Worm (Caenorhabditis elegans): ENCODE measurements around the gene F53F1.2.

The F53F1.2 gene

DNA sequence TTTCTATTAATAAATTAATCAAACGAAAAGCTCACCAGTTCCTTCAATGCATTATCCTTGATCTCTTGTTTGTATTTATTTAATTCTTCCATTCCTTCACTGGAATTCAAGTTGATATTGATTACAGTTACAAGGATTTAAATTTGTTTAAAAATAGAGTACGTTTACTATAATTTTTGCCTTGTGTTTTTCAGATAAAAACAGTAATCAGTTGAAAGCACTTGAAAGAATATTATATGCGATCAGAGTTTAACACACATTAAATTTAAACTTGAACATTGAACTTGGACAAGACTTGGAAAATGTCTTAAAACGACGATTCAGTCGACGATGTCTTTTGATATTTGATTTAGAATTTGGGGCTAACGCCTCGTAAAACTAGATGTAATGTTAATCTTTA lies 10.9 kb downstream of the F53F1.2 start, which contains the start of gene F53F1.6:
F53F1.6 (minus strand) TSS at position 101 of the 400 bp plus-strand sequence.
- no peak for TF ChIP-seq nhr-47 (tag; optimal IDR thresholded peaks at IDR 0.05)
- TF ChIP-seq lin-39 (tag; optimal IDR thresholded peaks at IDR 0.05) = no peak
- no peak for TF ChIP-seq pqm-1 (tag; optimal IDR thresholded peaks at IDR 0.05)
- TF ChIP-seq unc-30 (tag; optimal IDR thresholded peaks at IDR 0.05) = no peak
- TF ChIP-seq efl-1 (optimal IDR thresholded peaks at IDR 0.05) = no peak
- TF ChIP-seq efl-1 (GFP tag; optimal IDR thresholded peaks at IDR 0.05 in 1 of 2) = no peak
- no peak for TF ChIP-seq hpl-2 (GFP tag; optimal IDR thresholded peaks at IDR 0.05)
- TF ChIP-seq grh-1 (GFP tag; IDR thresholded peaks at IDR 0.05) = no peak
- TF ChIP-seq ceh-90 (tag; optimal IDR thresholded peaks at IDR 0.05) = no peak
- no peak for TF ChIP-seq unc-98 (GFP tag; IDR thresholded peaks at IDR 0.05)
- no peak for TF ChIP-seq dsc-1 (tag; optimal IDR thresholded peaks at IDR 0.05)
- TF ChIP-seq dpl-1 (GFP tag; optimal IDR thresholded peaks at IDR 0.05) = no peak

DNA sequence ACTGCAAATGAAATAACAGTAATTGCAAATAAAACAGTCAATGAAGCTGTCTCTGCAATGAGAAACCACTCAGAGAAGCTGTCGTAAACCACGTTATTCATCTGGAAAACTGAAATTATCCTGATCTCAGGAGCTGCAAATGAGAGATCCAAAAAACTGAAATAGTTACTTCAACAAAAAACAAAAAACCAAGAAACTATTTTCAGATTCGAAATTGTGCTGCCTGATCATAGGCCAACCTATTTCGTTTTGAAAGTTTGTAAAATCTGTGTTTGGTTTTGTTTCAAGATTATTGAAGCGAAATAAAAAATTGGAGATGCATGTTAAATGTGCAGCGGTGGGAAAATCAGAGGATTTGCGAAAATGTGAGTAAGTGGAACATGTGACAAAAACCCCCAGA lies 14.0 kb downstream of the F53F1.2 start, which contains the start of gene srv-8:
srv-8 (minus strand) TSS at position 101 of the 400 bp plus-strand sequence.
- TF ChIP-seq fkh-8 (tag; optimal IDR thresholded peaks at IDR 0.05) (peak; percentile 45), dsc-1 (tag; optimal IDR thresholded peaks at IDR 0.05) (no peak)

DNA sequence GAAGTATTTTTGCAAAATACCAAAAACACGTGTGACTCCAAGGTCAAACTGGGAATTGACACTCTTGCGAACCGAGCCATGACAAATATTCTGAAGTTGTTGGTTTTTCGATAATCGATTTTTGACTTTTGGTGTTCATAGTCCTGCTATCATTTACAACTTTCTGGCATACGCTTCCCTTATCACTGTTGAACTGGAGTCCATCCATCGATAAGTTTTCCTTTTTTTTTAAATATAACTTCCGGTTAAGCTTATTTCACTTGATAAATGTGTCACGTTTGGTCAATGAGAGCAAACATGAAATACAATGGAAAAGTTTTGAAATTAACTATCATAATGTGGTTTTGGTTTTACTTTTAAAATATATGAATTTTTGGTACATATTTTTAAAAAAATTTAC lies 15.1 kb downstream of the F53F1.2 start:
- TF ChIP-seq lir-3 (tag; optimal IDR thresholded peaks at IDR 0.05; ENCODE audit: poor library complexity) (no peak), elt-2 (tag; optimal IDR thresholded peaks at IDR 0.05) (peak; percentile 90)

DNA sequence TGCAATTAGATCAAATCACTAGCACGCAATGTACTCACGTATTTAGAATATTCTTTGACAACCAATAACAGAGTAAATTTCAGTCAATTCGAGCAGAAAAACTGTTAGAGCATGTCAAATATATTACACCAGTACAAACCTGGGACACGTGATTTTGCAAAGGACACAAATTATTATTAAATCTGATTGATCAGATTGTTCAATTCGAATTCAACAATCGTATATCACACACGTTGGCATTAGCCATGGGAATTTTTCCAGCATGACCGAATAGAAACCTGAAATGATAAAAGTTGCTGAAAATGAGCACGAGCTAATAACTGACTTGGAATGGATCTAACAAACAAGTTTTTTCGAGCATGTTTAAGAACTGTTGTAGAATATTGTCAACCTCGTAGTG lies 16.4 kb downstream of the F53F1.2 start, which contains the start of gene srv-9:
srv-9 (minus strand) TSS at position 101 of the 400 bp plus-strand sequence.
- TF ChIP-seq sup-37 (GFP tag; optimal IDR thresholded peaks at IDR 0.05) = no peak
- TF ChIP-seq C04F5.9 (tag; optimal IDR thresholded peaks at IDR 0.05) = no peak
- no peak for TF ChIP-seq isw-1 (GFP tag; IDR thresholded peaks at IDR 0.05)
- TF ChIP-seq efl-1 (optimal IDR thresholded peaks at IDR 0.05) = no peak
- TF ChIP-seq efl-1 (GFP tag; optimal IDR thresholded peaks at IDR 0.05 in 1 of 2) = no peak
- TF ChIP-seq fos-1 (tag; optimal IDR thresholded peaks at IDR 0.05) = no peak
- no peak for TF ChIP-seq F16B12.6 (tag; optimal IDR thresholded peaks at IDR 0.05)
- no peak for TF ChIP-seq sox-4 (tag; optimal IDR thresholded peaks at IDR 0.05)
- TF ChIP-seq lin-35 (GFP tag; optimal IDR thresholded peaks at IDR 0.05) = no peak
- no peak for TF ChIP-seq nhr-20 (tag; optimal IDR thresholded peaks at IDR 0.05)
- TF ChIP-seq nhr-19 (GFP tag; conservative IDR thresholded peaks at IDR 0.05) = no peak
- TF ChIP-seq grh-1 (GFP tag; IDR thresholded peaks at IDR 0.05) = no peak
- TF ChIP-seq nhr-85 (tag) = no peak
- TF ChIP-seq ztf-4 (tag; optimal IDR thresholded peaks at IDR 0.05) = no peak
- no peak for TF ChIP-seq efl-3 (GFP tag; optimal IDR thresholded peaks at IDR 0.05)
- no peak for TF ChIP-seq alr-1 (tag; optimal IDR thresholded peaks at IDR 0.05; ENCODE audit: borderline replicate concordance)
- TF ChIP-seq snu-23 (GFP tag; optimal IDR thresholded peaks at IDR 0.05) = no peak

DNA sequence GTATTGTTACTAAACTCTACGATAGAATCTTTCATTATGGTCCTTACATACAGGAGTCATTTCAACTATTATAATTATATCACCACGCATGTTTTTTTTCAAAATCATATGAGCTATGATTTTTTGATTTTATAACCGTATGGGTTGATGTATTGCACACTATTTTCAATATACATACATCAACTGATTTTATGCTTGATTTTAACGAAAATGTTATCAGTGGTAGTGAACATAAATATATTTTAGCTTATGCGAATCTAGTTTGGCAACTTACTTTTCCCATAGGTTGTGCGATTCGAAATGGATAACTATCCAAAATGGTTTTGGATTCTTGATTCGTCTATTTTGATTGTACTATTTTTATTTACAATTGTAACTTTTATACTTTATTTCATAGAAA lies 17.0 kb downstream of the F53F1.2 start, which contains the start of gene srv-10:
srv-10 (plus strand) TSS at position 301 of the 400 bp plus-strand sequence.
- TF ChIP-seq ama-1 (optimal IDR thresholded peaks at IDR 0.05) (no peak), pqm-1 (tag; optimal IDR thresholded peaks at IDR 0.05) (no peak), blmp-1 (tag; optimal IDR thresholded peaks at IDR 0.05) (no peak), hlh-4 (tag; optimal IDR thresholded peaks at IDR 0.05) (no peak), egl-27 (tag; optimal IDR thresholded peaks at IDR 0.05) (no peak), unc-30 (tag; optimal IDR thresholded peaks at IDR 0.05) (no peak), ces-1 (GFP tag; optimal IDR thresholded peaks at IDR 0.05) (no peak), nhr-11 (tag; optimal IDR thresholded peaks at IDR 0.05) (no peak), unc-98 (GFP tag; IDR thresholded peaks at IDR 0.05) (no peak), fkh-8 (tag; optimal IDR thresholded peaks at IDR 0.05) (no peak), snpc-4 (tag; optimal IDR thresholded peaks at IDR 0.05) (no peak), fkh-10 (GFP tag; optimal IDR thresholded peaks at IDR 0.05) (no peak), sptf-1 (tag; optimal IDR thresholded peaks at IDR 0.05) (no peak), aly-2 (tag; optimal IDR thresholded peaks at IDR 0.05) (no peak), unc-86 (tag; optimal IDR thresholded peaks at IDR 0.05) (no peak), mdl-1 (tag; optimal IDR thresholded peaks at IDR 0.05) (no peak), lir-3 (tag; optimal IDR thresholded peaks at IDR 0.05; ENCODE audit: poor library complexity) (no peak), hpl-2 (GFP tag; optimal IDR thresholded peaks at IDR 0.05) (no peak)

All from whole organism, L1 larva.